Worm (Caenorhabditis elegans): Measurements from ENCODE around the gene F54B3.2.
A peak's percentile ranks its signal among the peaks of the same experiment; 100 is the strongest.

F54B3.2 gene

DNA sequence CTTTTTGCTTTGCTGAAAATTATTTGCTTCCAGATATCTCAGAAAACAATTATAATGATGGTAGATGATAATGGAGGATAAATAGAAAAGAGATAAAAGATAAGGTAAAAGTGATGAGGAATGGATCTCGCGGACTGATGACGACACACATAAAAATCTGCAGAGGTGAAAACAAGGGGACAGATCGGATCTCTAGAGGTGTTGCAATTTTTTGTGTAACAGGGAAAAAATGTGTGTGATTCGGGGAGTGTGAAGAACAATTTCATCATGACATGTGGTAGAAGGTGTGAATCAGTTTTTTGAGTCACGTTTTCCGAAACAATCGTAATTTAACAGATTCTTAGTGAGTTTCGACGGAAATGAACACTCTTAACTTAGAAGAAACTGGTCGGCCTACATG lies 19.0 kb upstream of the F54B3.2 start:
- TF ChIP-seq T26A8.4 (GFP tag; IDR thresholded peaks at IDR 0.05) (no peak), T20F7.1 (GFP tag; optimal IDR thresholded peaks at IDR 0.05) (no peak), skn-1 (tag; optimal IDR thresholded peaks at IDR 0.05) (no peak), snpc-1.2 (GFP tag; IDR thresholded peaks at IDR 0.05) (no peak), ZK546.5 (tag; optimal IDR thresholded peaks at IDR 0.05) (no peak), dpl-1 (GFP tag; optimal IDR thresholded peaks at IDR 0.05) (no peak), nhr-25 (tag; optimal IDR thresholded peaks at IDR 0.05; ENCODE audit: borderline replicate concordance, insufficient read depth) (no peak), ztf-7 (tag; optimal IDR thresholded peaks at IDR 0.05) (no peak), vab-7 (GFP tag; IDR thresholded peaks at IDR 0.05) (no peak), fos-1 (tag; optimal IDR thresholded peaks at IDR 0.05) (no peak), nhr-10 (tag; optimal IDR thresholded peaks at IDR 0.05) (no peak), aly-2 (tag; optimal IDR thresholded peaks at IDR 0.05) (no peak), rbr-2 (tag; optimal IDR thresholded peaks at IDR 0.05) (no peak), ztf-11 (tag; optimal IDR thresholded peaks at IDR 0.05) (no peak), nhr-111 (GFP tag; optimal IDR thresholded peaks at IDR 0.05) (no peak), nhr-102 (tag; optimal IDR thresholded peaks at IDR 0.05) (no peak), lin-15B (tag; optimal IDR thresholded peaks at IDR 0.05) (no peak), mdl-1 (tag; optimal IDR thresholded peaks at IDR 0.05) (peak in 1 of 2 experiments; percentile 39), mxl-3 (GFP tag; optimal IDR thresholded peaks at IDR 0.05) (peak; percentile 78), zip-11 (GFP tag; IDR thresholded peaks at IDR 0.05) (no peak), hlh-11 (tag; optimal IDR thresholded peaks at IDR 0.05) (peak; percentile 48), nhr-6 (tag; optimal IDR thresholded peaks at IDR 0.05) (no peak), hlh-30 (tag; optimal IDR thresholded peaks at IDR 0.05; ENCODE audit: insufficient read depth) (peak; percentile 70)

DNA sequence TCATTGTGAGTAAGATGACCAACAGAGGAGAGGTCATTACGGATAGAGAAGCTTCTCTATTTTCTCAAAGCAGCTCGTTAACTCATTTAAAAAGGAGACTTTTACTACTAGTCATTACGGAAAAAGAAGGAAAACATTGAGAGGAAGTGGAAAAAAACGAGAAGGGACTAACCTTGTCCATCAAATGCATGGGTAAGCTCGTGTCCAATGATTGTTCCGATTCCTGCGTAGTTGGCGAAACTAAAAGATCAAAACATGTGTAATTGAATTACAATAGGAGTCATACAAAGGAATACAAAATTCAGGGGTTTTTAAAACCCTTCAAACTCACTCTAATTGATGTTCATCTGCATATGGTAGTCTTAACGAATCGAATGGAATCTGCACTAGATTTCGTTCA lies 15.0 kb upstream of the F54B3.2 start:
- TF ChIP-seq ztf-7 (tag; optimal IDR thresholded peaks at IDR 0.05) (no peak), arid-1 (GFP tag; conservative IDR thresholded peaks at IDR 0.05) (no peak), unc-62 (GFP tag; optimal IDR thresholded peaks at IDR 0.05 in 1 of 2) (peak in 1 of 2 experiments; percentile 98), unc-62 (tag; optimal IDR thresholded peaks at IDR 0.05) (no peak)

DNA sequence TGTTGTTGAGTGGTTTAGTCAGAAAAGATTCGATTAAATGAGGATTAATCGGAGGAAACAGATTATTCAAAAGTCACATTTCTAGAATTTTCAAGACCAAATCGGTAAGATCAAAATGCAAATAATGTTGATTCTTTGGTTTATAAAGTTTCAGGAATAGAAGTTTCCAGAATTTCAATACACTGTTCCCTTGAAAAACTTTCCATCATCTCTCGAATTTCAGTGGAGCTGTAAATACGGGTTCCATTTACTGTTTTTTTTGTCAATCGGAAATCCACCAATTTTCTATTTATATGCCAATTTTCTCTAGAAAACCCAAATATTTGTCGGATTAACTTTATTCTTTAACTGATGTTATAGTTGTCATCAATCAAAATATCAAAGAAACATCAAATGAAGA lies 13.2 kb upstream of the F54B3.2 start:
- TF ChIP-seq aha-1 (tag) (peak; percentile 69), daf-16 (GFP tag; optimal IDR thresholded peaks at IDR 0.05) (no peak), daf-16 (tag; optimal IDR thresholded peaks at IDR 0.05) (no peak)

DNA sequence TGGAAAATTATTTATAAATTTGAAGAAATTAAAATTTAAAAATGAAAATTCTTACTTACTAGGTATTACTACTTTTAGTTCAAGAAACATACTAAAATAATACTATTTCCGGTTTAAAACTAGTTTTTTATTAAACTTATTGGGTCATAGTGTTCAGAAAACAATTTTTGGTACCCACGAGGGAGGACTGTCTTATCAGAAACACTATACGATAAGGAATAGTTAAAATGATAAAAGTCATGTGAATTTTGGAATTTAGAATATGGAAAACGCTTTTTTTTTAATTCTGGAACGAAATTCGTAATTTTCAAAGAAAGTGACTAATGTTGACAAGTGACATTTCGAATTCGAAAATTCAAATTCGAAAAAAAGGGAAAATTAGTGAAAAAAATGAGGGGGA lies 11.7 kb upstream of the F54B3.2 start:
- TF ChIP-seq fkh-10 (GFP tag; optimal IDR thresholded peaks at IDR 0.05) (no peak), pqm-1 (tag; optimal IDR thresholded peaks at IDR 0.05) (peak; percentile 27), daf-8 (GFP tag; IDR thresholded peaks at IDR 0.05) (no peak), dve-1 (tag; optimal IDR thresholded peaks at IDR 0.05; ENCODE audit: insufficient read depth) (peak; percentile 17), ZK337.2 (GFP tag; IDR thresholded peaks at IDR 0.05) (no peak), ama-1 (optimal IDR thresholded peaks at IDR 0.05) (no peak), mdl-1 (tag; optimal IDR thresholded peaks at IDR 0.05) (peak in 1 of 2 experiments; percentile 2), arid-1 (GFP tag; conservative IDR thresholded peaks at IDR 0.05) (no peak), unc-62 (GFP tag; optimal IDR thresholded peaks at IDR 0.05 in 1 of 2) (no peak), unc-62 (tag; optimal IDR thresholded peaks at IDR 0.05) (no peak), gei-8 (GFP tag; optimal IDR thresholded peaks at IDR 0.05) (no peak)

DNA sequence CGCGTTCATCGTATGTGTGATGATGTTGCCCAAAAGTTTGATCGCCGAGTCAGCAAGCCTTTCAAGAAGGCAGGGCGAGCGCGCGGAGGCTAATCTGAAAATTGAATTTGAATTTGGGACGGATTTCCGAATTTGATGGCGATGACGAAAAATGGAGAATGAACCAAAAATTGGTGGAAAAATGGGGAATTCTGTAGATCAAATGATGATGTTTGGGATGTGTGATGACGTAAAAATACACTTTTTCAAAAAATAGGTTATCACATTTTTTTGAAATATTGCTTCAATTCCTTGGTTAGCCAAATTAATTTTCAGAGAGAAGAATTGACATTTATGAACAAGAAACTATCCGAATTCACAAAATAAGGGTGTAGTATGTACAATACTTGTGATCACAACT lies 9.6 kb upstream of the F54B3.2 start, which contains the start of gene ZK971.1:
Gene ZK971.1, minus strand, starts transcription at position 101 of the 400 bp plus-strand sequence.
- TF ChIP-seq Y48G9A.11 (GFP tag; IDR thresholded peaks at IDR 0.05): no peak
- TF ChIP-seq zip-2 (tag; optimal IDR thresholded peaks at IDR 0.05): no peak
- TF ChIP-seq nhr-11 (tag; optimal IDR thresholded peaks at IDR 0.05): no peak
- no peak for TF ChIP-seq nhr-237 (tag; optimal IDR thresholded peaks at IDR 0.05)
- no peak for TF ChIP-seq nhr-42 (GFP tag; IDR thresholded peaks at IDR 0.05)
- TF ChIP-seq F44E2.7 (GFP tag; IDR thresholded peaks at IDR 0.05): no peak
- no peak for TF ChIP-seq mxl-3 (GFP tag; optimal IDR thresholded peaks at IDR 0.05)
- TF ChIP-seq lin-39 (tag; optimal IDR thresholded peaks at IDR 0.05): no peak
- no peak for TF ChIP-seq pqm-1 (tag; optimal IDR thresholded peaks at IDR 0.05)
- TF ChIP-seq Y75B8A.6 (GFP tag; IDR thresholded peaks at IDR 0.05): no peak
- no peak for TF ChIP-seq rbr-2 (tag; optimal IDR thresholded peaks at IDR 0.05)
- no peak for TF ChIP-seq lin-1 (GFP tag; IDR thresholded peaks at IDR 0.05)
- TF ChIP-seq snpc-1.2 (GFP tag; IDR thresholded peaks at IDR 0.05): no peak

All from whole organism, L4 larva.